Fruit fly (Drosophila melanogaster): ENCODE measurements around the gene Sgs3.
A peak's percentile ranks its signal among the peaks of the same experiment; 100 is the strongest.

Gene Sgs3

DNA sequence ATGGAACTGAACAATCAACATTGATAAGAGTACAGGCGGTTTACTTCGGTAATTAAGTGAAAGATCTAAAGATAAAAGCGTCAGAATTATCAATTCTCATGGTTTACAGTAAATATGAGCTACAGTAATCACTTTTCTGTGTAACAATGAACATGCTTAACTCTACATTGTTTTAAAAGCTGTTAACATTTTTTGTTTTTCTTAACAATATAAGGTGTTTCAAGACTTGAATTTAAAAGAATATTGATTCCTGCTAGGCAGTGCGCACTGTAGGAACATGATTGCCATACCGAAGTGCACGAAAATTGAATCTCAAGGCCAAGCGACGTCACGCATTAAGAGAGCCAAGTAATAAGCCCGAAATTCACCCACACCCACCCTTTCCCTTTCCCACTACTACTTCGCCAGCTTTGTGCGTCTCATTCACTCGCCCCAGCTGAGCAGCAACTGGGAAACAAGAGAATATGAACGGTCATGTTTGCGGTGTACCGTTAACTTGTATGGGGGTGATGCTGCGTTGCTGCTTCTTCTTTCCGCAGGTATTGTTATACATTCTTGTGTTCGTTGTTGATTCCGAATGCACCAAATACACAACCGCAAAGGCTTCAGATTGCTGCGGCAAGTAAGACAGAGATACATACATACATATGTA, 20.7 kb upstream of the Sgs3 start (continued):
- TF ChIP-seq CG12071 (GFP tag; optimal IDR thresholded peaks at IDR 0.05) (peak; percentile 21), CG17359 (tag; optimal IDR thresholded peaks at IDR 0.05) (peak; percentile 62), ind (GFP tag; optimal IDR thresholded peaks at IDR 0.05) (peak; percentile 67), CG30431 (GFP tag; optimal IDR thresholded peaks at IDR 0.05) (no peak), mld (GFP tag; IDR thresholded peaks at IDR 0.05; ENCODE audit: partially characterized antibody) (no peak), CG4854 (GFP tag; optimal IDR thresholded peaks at IDR 0.05) (no peak), D19B (GFP tag; optimal IDR thresholded peaks at IDR 0.05) (peak; percentile 51), Ptx1 (GFP tag; IDR thresholded peaks at IDR 0.05) (peak; percentile 72), usp (GFP tag; optimal IDR thresholded peaks at IDR 0.05) (no peak), CG4707 (GFP tag; optimal IDR thresholded peaks at IDR 0.05) (no peak), Fer1 (GFP tag; optimal IDR thresholded peaks at IDR 0.05) (peak; percentile 62), CG1024 (GFP tag; IDR thresholded peaks at IDR 0.05) (no peak), CG7963 (GFP tag; IDR thresholded peaks at IDR 0.05; ENCODE audit: partially characterized antibody) (no peak), trem (tag; optimal IDR thresholded peaks at IDR 0.05) (peak; percentile 14), slbo (GFP tag; IDR thresholded peaks at IDR 0.05) (peak; percentile 85), CG33557 (GFP tag; optimal IDR thresholded peaks at IDR 0.05) (no peak), CG12744 (GFP tag; optimal IDR thresholded peaks at IDR 0.05) (no peak), CG4404 (GFP tag; IDR thresholded peaks at IDR 0.05) (no peak; the same call in 1 of the 2 replicates), Neu2 (GFP tag; optimal IDR thresholded peaks at IDR 0.05; ENCODE audit: borderline replicate concordance) (no peak), CG17186 (GFP tag; optimal IDR thresholded peaks at IDR 0.05) (no peak), run (tag; optimal IDR thresholded peaks at IDR 0.05) (peak; percentile 5), yki (optimal IDR thresholded peaks at IDR 0.05) (no peak), shn (GFP tag; optimal IDR thresholded peaks at IDR 0.05) (peak; percentile 31), lbe (GFP tag; optimal IDR thresholded peaks at IDR 0.05) (peak; percentile 81), Lpt (GFP tag; optimal IDR thresholded peaks at IDR 0.05) (no peak), CG33213 (GFP tag; optimal IDR thresholded peaks at IDR 0.05) (peak; percentile 1), twi (tag; optimal IDR thresholded peaks at IDR 0.05) (no peak), sc (optimal IDR thresholded peaks at IDR 0.05) (no peak), sc (GFP tag; optimal IDR thresholded peaks at IDR 0.05) (no peak), CG10209 (GFP tag; optimal IDR thresholded peaks at IDR 0.05) (peak; percentile 45), CG18262 (tag; optimal IDR thresholded peaks at IDR 0.05) (peak; percentile 66), CG11398 (GFP tag; optimal IDR thresholded peaks at IDR 0.05) (no peak), sqz (GFP tag; optimal IDR thresholded peaks at IDR 0.05) (no peak), CG10147 (GFP tag; optimal IDR thresholded peaks at IDR 0.05) (peak; percentile 55), NC2β (GFP tag; optimal IDR thresholded peaks at IDR 0.05) (no peak), Meics (GFP tag; optimal IDR thresholded peaks at IDR 0.05) (peak; percentile 75), bcd (GFP tag; optimal IDR thresholded peaks at IDR 0.05) (peak; percentile 64), Chrac-16 (GFP tag; optimal IDR thresholded peaks at IDR 0.05) (peak; percentile 52), caup (GFP tag; optimal IDR thresholded peaks at IDR 0.05; ENCODE audit: severe bottlenecking) (peak; percentile 45), unc-4 (GFP tag; IDR thresholded peaks at IDR 0.05; ENCODE audit: partially characterized antibody) (no peak), Blimp-1 (GFP tag; optimal IDR thresholded peaks at IDR 0.05) (peak; percentile 60), CG6254 (GFP tag; optimal IDR thresholded peaks at IDR 0.05) (no peak), nerfin-1 (tag; optimal IDR thresholded peaks at IDR 0.05) (peak; percentile 33), CG4424 (GFP tag; optimal IDR thresholded peaks at IDR 0.05) (peak; percentile 34), Sry-δ (GFP tag; optimal IDR thresholded peaks at IDR 0.05) (peak; percentile 25), peb (GFP tag; IDR thresholded peaks at IDR 0.05) (0 out of 2 replicates have a peak, but pooled peaks have one; percentile 12), bsh (GFP tag; optimal IDR thresholded peaks at IDR 0.05) (peak in 1 of 2 experiments; percentile 65), CG12942 (GFP tag; optimal IDR thresholded peaks at IDR 0.05) (peak; percentile 29), Scr (GFP tag; IDR thresholded peaks at IDR 0.05; ENCODE audit: partially characterized antibody) (no peak), gcm2 (GFP tag; optimal IDR thresholded peaks at IDR 0.05) (no peak)

Measured in whole organism, embryonic.